Worm (Caenorhabditis elegans) whole organism, L4 larva: Measurements from ENCODE around the gene rsp-1.

Source experiments
- D1046.2 ChIP-seq: fragments of 200-800 bp; sonication (Bioruptor generic); IDR thresholded peaks from 2 replicates; pipeline ENCODE4 v1.3.6; 2022; ENCODE audit warnings: missing genetic modification characterization, missing compliant biosample characterization
- F26F4.8 ChIP-seq: fragments of 200-800 bp; sonication (Bioruptor generic); conservative IDR thresholded peaks from 2 replicates; pipeline ENCODE4 v1.3.6; 2022; ENCODE audit warnings: missing genetic modification characterization, missing compliant biosample characterization
- F49E8.2 ChIP-seq: sonication (generic microtip); optimal IDR thresholded peaks from 2 replicates; lab custom pipeline; 2016; ENCODE audit warnings: missing compliant biosample characterization, mild to moderate bottlenecking, missing genetic modification characterization, borderline replicate concordance
- R02D3.7 ChIP-seq: fragments of 150-350 bp; sonication (generic microtip); optimal IDR thresholded peaks from 3 replicates; lab custom pipeline; 2014; ENCODE audit warnings: missing biosample characterization, missing genetic modification characterization
- T20F7.1 ChIP-seq: fragments of 200-800 bp; sonication (Bioruptor generic); optimal IDR thresholded peaks from 2 replicates; lab custom pipeline; 2018; ENCODE audit warnings: mild to moderate bottlenecking, missing genetic modification characterization, missing compliant biosample characterization
- Y48G9A.11 ChIP-seq: fragments of 200-800 bp; sonication (Bioruptor generic); IDR thresholded peaks from 2 replicates; pipeline ENCODE4 v1.3.6; 2022; ENCODE audit warnings: missing genetic modification reagents, missing genetic modification characterization, missing compliant biosample characterization
- aha-1 ChIP-seq: fragments of 150-350 bp; peaks from one replicate; lab custom pipeline; 2014; ENCODE audit warnings: missing biosample characterization, missing genetic modification characterization
- attf-4 ChIP-seq: sonication (generic microtip); optimal IDR thresholded peaks from 3 replicates; lab custom pipeline; 2017; ENCODE audit warnings: missing biosample characterization, missing genetic modification characterization
- daf-16 ChIP-seq, 3 experiments: sonication (generic microtip); optimal IDR thresholded peaks; 2 replicates each; lab custom pipeline; 2016 to 2017; ENCODE audit warnings: missing genetic modification characterization in 3 of 3, missing genetic modification reagents in 3 of 3, mild to moderate bottlenecking in 2 of 3, missing compliant biosample characterization in 2 of 3, missing biosample characterization in 1 of 3, moderate library complexity in 1 of 3
- dmd-6 ChIP-seq: fragments of 200-800 bp; sonication (Bioruptor generic); IDR thresholded peaks from 2 replicates; pipeline ENCODE4 v1.3.6; 2022; ENCODE audit warnings: missing genetic modification reagents, missing genetic modification characterization, missing compliant biosample characterization
- dpl-1 ChIP-seq: fragments of 150-350 bp; optimal IDR thresholded peaks from 2 replicates; lab custom pipeline; 2014; ENCODE audit warnings: missing biosample characterization, missing genetic modification reagents, missing genetic modification characterization
- dve-1 ChIP-seq: sonication (generic microtip); optimal IDR thresholded peaks from 2 replicates; lab custom pipeline; 2017; ENCODE audit warnings: antibody characterized with exemption, mild to moderate bottlenecking, missing genetic modification characterization, missing compliant biosample characterization; ENCODE audit not compliant: insufficient read depth
- egl-43 ChIP-seq: fragments of 200-800 bp; sonication (Bioruptor generic); IDR thresholded peaks from 2 replicates; pipeline ENCODE4 v1.3.6; 2022; ENCODE audit warnings: missing genetic modification reagents, missing genetic modification characterization, missing compliant biosample characterization
- hlh-11 ChIP-seq: fragments of 200-800 bp; sonication (Bioruptor generic); optimal IDR thresholded peaks from 2 replicates; lab custom pipeline; 2018; ENCODE audit warnings: mild to moderate bottlenecking, missing genetic modification characterization, missing compliant biosample characterization
- hmg-1.1 ChIP-seq: fragments of 200-800 bp; sonication (Bioruptor generic); IDR thresholded peaks from 2 replicates; pipeline ENCODE4 v1.3.6; 2022; ENCODE audit warnings: missing genetic modification reagents, missing genetic modification characterization, missing compliant biosample characterization
- lin-13 ChIP-seq: fragments of 150-350 bp; optimal IDR thresholded peaks from 2 replicates; lab custom pipeline; 2014; ENCODE audit warnings: missing biosample characterization, missing genetic modification reagents, missing genetic modification characterization
- lsy-2 ChIP-seq, 2 experiments: fragments of 150-350 bp in 1 of 2; sonication (generic microtip) in 1 of 2; optimal IDR thresholded peaks; 2 replicates each; lab custom pipeline; 2014 to 2017; ENCODE audit warnings: missing biosample characterization in 2 of 2, missing genetic modification characterization in 2 of 2
- madf-9 ChIP-seq: fragments of 200-800 bp; sonication (Bioruptor generic); conservative IDR thresholded peaks from 2 replicates; pipeline ENCODE4 v1.3.6; 2022; ENCODE audit warnings: missing genetic modification reagents, missing genetic modification characterization, missing compliant biosample characterization
- mep-1 ChIP-seq: fragments of 150-350 bp; sonication (generic microtip); optimal IDR thresholded peaks from 3 replicates; lab custom pipeline; 2014; ENCODE audit warnings: missing biosample characterization, missing genetic modification characterization
- mes-2 ChIP-seq: sonication (generic microtip); optimal IDR thresholded peaks from 2 replicates; lab custom pipeline; 2016; ENCODE audit warnings: missing genotype, mild to moderate bottlenecking, missing genetic modification characterization, missing compliant biosample characterization; ENCODE audit not compliant: poor library complexity, severe bottlenecking
- mxl-2 ChIP-seq: fragments of 200-800 bp; sonication (Bioruptor generic); conservative IDR thresholded peaks from 2 replicates; pipeline ENCODE4 v1.3.6; 2022; ENCODE audit warnings: missing genetic modification reagents, missing genetic modification characterization, missing compliant biosample characterization
- nhr-10 ChIP-seq: fragments of 150-350 bp; optimal IDR thresholded peaks from 2 replicates; lab custom pipeline; 2014; ENCODE audit warnings: missing biosample characterization, missing genetic modification characterization
- nhr-28 ChIP-seq: fragments of 150-350 bp; optimal IDR thresholded peaks from 2 replicates; lab custom pipeline; 2014; ENCODE audit warnings: missing biosample characterization, missing genetic modification characterization
- nhr-41 ChIP-seq: fragments of 200-800 bp; sonication (Bioruptor generic); IDR thresholded peaks from 2 replicates; pipeline ENCODE4 v1.3.6; 2022; ENCODE audit warnings: missing genetic modification reagents, missing genetic modification characterization, missing compliant biosample characterization
- nhr-76 ChIP-seq: fragments of 150-350 bp; optimal IDR thresholded peaks from 2 replicates; lab custom pipeline; 2014; ENCODE audit warnings: missing biosample characterization, missing genetic modification characterization
- nhr-77 ChIP-seq: fragments of 150-350 bp; optimal IDR thresholded peaks from 2 replicates; lab custom pipeline; 2014; ENCODE audit warnings: missing biosample characterization, missing genetic modification characterization
- pha-4 ChIP-seq, 2 experiments: fragments of 150-350 bp in 1 of 2; fragments of 200-800 bp in 1 of 2; sonication (Bioruptor generic) in 1 of 2; IDR thresholded peaks in 1 of 2; optimal IDR thresholded peaks in 1 of 2; 2 replicates each; pipeline versions ENCODE4 v1.3.6 to Lab custom; 2014 to 2022; ENCODE audit warnings: missing genetic modification characterization in 2 of 2, missing genetic modification reagents in 2 of 2, missing biosample characterization in 1 of 2, missing compliant biosample characterization in 1 of 2
- pqm-1 ChIP-seq: sonication (generic microtip); optimal IDR thresholded peaks from 2 replicates; lab custom pipeline; 2017; ENCODE audit warnings: missing biosample characterization, missing genetic modification characterization
- sdz-12 ChIP-seq: fragments of 200-800 bp; sonication (Bioruptor generic); optimal IDR thresholded peaks from 2 replicates; lab custom pipeline; 2018; ENCODE audit warnings: mild to moderate bottlenecking, missing genetic modification characterization, missing compliant biosample characterization
- set-16 ChIP-seq: fragments of 200-800 bp; sonication (Bioruptor generic); IDR thresholded peaks from 2 replicates; pipeline ENCODE4 v1.3.6; 2022; ENCODE audit warnings: missing genetic modification reagents, missing genetic modification characterization, missing compliant biosample characterization
- snpc-1.2 ChIP-seq: fragments of 200-800 bp; sonication (Bioruptor generic); IDR thresholded peaks from 2 replicates; pipeline ENCODE4 v1.3.6; 2022; ENCODE audit warnings: missing genetic modification reagents, missing genetic modification characterization, missing compliant biosample characterization
- unc-62 ChIP-seq, 3 experiments: fragments of 150-350 bp in 1 of 3; sonication (generic microtip); optimal IDR thresholded peaks in 2 of 3; peaks in 1 of 3; 1 replicate in 1 of 3; 2 replicates in 2 of 3; lab custom pipeline; 2014 to 2017; ENCODE audit warnings: missing biosample characterization in 3 of 3, missing genetic modification characterization in 3 of 3, missing genetic modification reagents in 3 of 3, missing genotype in 1 of 3
- zag-1 ChIP-seq: fragments of 150-350 bp; optimal IDR thresholded peaks from 2 replicates; lab custom pipeline; 2014; ENCODE audit warnings: missing biosample characterization, missing genetic modification characterization
- zfp-3 ChIP-seq: fragments of 200-800 bp; sonication (Bioruptor generic); conservative IDR thresholded peaks from 2 replicates; pipeline ENCODE4 v1.3.6; 2022; ENCODE audit warnings: missing genetic modification reagents, missing genetic modification characterization, missing compliant biosample characterization

Gene rsp-1

DNA sequence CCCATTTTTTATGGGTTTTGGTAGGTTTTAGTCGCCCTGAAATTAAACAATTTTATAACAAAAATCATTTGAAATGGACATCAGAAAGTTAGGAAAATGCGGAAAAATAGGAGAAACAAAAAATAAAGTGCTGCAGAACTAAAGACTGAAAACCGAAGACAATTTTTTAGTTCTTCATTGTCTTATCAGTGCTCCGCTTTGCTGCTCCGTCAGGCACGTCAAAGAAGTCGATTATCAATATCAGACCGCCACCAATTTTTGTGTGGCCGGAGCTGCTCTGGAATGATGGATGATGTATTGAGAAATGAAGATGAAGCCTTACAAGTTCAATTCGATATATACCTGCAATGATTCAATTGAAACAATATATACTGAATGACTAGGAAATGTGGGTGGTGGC, 14.7 kb upstream of the rsp-1 start, which contains the start of gene vha-6:
Gene vha-6, minus strand, starts transcription at position 36 of the 400 bp plus-strand sequence.
- TF ChIP-seq dmd-6 (GFP tag; lab: Robert Waterston, UW), result peak; percentile 67
- TF ChIP-seq pqm-1, result peak; percentile 93
- no peak for TF ChIP-seq F49E8.2
- peak; percentile 2 for TF ChIP-seq mep-1 (tag; lab: Kevin White, UChicago)
- peak; percentile 48 for TF ChIP-seq nhr-77 (tag; lab: Kevin White, UChicago)
- TF ChIP-seq daf-16 (GFP tag; optimal IDR thresholded peaks at IDR 0.05; lab: Kevin White, UChicago), result no peak
- peak; percentile 50 for TF ChIP-seq daf-16 (tag; optimal IDR thresholded peaks at IDR 0.05; lab: Kevin White, UChicago)
- peak; percentile 58 for TF ChIP-seq nhr-28 (tag; lab: Kevin White, UChicago)
- TF ChIP-seq lin-13 (GFP tag; lab: Kevin White, UChicago), result no peak
- TF ChIP-seq D1046.2, result no peak
- TF ChIP-seq hlh-11 (tag; lab: Kevin White, UChicago), result peak; percentile 54
- no peak for TF ChIP-seq unc-62 (GFP tag; optimal IDR thresholded peaks at IDR 0.05 in 1 of 2; lab: Kevin White, UChicago)
- no peak for TF ChIP-seq unc-62 (tag; optimal IDR thresholded peaks at IDR 0.05; lab: Kevin White, UChicago)
- peak; percentile 39 for TF ChIP-seq dve-1 (tag; lab: Kevin White, UChicago)

DNA sequence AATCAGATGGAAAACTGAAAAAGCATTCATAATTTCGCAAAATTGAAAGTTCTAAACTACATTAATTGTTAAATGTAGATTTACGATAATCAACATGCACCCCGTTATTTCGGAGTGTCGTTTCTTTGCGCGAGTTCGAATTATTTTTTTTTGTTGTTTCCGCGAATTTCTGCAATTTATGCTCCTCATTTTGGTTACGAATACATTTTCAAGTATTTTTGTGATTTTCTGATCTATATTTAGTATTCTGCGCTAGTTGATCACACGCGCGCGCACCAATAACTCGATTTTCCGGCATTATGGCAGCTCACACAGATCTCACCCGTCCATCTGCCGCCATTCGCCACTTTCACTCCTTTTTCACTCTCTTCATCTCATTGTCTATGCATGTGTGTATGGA, 12.9 kb upstream of the rsp-1 start, which contains the start of gene VW02B12L.2:
Gene VW02B12L.2, minus strand, starts transcription at position 65 of the 400 bp plus-strand sequence.
- peak; percentile 14 for TF ChIP-seq mes-2 (tag; lab: Kevin White, UChicago)
- TF ChIP-seq mxl-2 (GFP tag; lab: Robert Waterston, UW), result no peak
- no peak for TF ChIP-seq daf-16 (GFP tag; optimal IDR thresholded peaks at IDR 0.05; lab: Kevin White, UChicago)
- peak; percentile 15 for TF ChIP-seq daf-16 (tag; optimal IDR thresholded peaks at IDR 0.05; lab: Kevin White, UChicago)
- TF ChIP-seq R02D3.7 (tag; lab: Kevin White, UChicago), result peak; percentile 65
- no peak for TF ChIP-seq nhr-10 (tag; lab: Kevin White, UChicago)
- TF ChIP-seq dpl-1 (GFP tag; lab: Kevin White, UChicago), result peak; percentile 83
- peak; percentile 28 for TF ChIP-seq nhr-28 (tag; lab: Kevin White, UChicago)
- no peak for TF ChIP-seq madf-9 (GFP tag; lab: Robert Waterston, UW)
- TF ChIP-seq aha-1 (tag; lab: Kevin White, UChicago), result peak; percentile 25
- peak; percentile 45; the same call in 1 of the 2 replicates for TF ChIP-seq Y48G9A.11 (GFP tag; lab: Robert Waterston, UW)
- no peak for TF ChIP-seq nhr-41 (GFP tag; lab: Robert Waterston, UW)
- peak in 1 of 2 experiments; percentile 66 for TF ChIP-seq lsy-2 (tag; optimal IDR thresholded peaks at IDR 0.05; lab: Kevin White, UChicago)
- TF ChIP-seq F26F4.8, result no peak
- TF ChIP-seq T20F7.1 (GFP tag; lab: Kevin White, UChicago), result peak; percentile 94

DNA sequence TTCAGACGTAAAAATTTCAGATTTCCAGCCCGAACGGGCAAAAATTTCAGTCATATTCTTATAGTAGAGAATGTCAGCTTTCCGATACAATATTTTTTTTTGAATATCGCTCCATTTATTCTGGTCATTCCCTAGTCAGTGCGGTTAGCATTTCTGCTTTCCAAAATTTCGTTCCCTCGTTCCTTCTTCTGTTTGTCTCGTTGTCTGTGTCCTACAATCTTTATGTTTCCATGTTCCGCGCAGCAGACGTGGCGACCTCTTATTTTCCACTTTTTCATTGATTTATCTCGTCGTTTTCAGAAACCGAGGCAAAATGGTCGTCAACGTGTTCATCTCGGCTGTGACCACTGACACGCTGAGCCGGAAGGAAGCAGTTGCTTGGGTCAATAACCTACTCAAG, 10.7 kb upstream of the rsp-1 start, which contains the start of gene ebp-2:
Gene ebp-2, plus strand, starts transcription at position 301 of the 400 bp plus-strand sequence.
- TF ChIP-seq aha-1 (tag; lab: Kevin White, UChicago), result peak; percentile 31
- TF ChIP-seq, all 104 proteins: peak for 1; not testable (repeated sequence) for 103

DNA sequence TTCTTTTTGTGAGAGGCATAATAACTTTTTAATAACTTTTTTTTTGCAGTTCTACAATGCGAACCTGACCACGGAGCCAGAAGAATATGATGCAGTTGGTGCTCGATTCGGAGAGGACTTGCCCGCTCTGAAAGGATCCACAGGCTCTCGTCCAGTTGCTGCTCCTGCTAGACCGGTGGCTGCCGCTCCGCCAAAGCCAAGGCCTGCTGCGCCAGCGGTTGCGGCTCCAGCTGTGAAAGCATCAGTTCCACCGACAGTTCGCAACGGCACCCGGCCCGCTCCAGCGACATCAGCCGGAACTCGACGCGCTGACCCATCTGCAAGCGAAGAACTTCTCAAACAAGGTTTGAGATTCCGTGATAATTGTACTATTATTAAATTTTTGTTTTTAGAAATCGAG, 10.0 kb upstream of the rsp-1 start:
- TF ChIP-seq snpc-1.2 (GFP tag; lab: Robert Waterston, UW) (0 out of 2 replicates have a peak, but pooled peaks have one; percentile 36), zag-1 (no peak), attf-4 (no peak), zfp-3 (no peak), set-16 (GFP tag; lab: Robert Waterston, UW) (peak; percentile 96), pha-4 (GFP tag; IDR thresholded peaks at IDR 0.05; lab: Robert Waterston, UW) (no peak; the same call in 1 of the 2 replicates), pha-4 (tag; optimal IDR thresholded peaks at IDR 0.05; lab: Kevin White, UChicago) (no peak), hmg-1.1 (GFP tag; lab: Robert Waterston, UW) (no peak), egl-43 (GFP tag; lab: Robert Waterston, UW) (peak; percentile 49; the same call in 1 of the 2 replicates), sdz-12 (GFP tag; lab: Kevin White, UChicago) (no peak), nhr-76 (no peak)
- TF ChIP-seq, all 104 proteins: peak for 3
